Worm (Caenorhabditis elegans): ENCODE data around the gene F59B10.4.

- TF ChIP-seq mdl-1 (tag; optimal IDR thresholded peaks at IDR 0.05) (no peak), elt-2 (tag; optimal IDR thresholded peaks at IDR 0.05) (no peak), nhr-11 (tag; optimal IDR thresholded peaks at IDR 0.05) (no peak), ces-1 (GFP tag; optimal IDR thresholded peaks at IDR 0.05) (no peak), nhr-90 (tag; optimal IDR thresholded peaks at IDR 0.05; ENCODE audit: poor library complexity) (no peak), blmp-1 (tag; optimal IDR thresholded peaks at IDR 0.05) (no peak), ceh-82 (tag; optimal IDR thresholded peaks at IDR 0.05) (no peak), nhr-12 (tag; optimal IDR thresholded peaks at IDR 0.05) (no peak), fkh-10 (GFP tag; optimal IDR thresholded peaks at IDR 0.05) (no peak)
These were observed 42.0 kb downstream of the F59B10.4 start, which contains the start of gene ZK666.4 for ce11 chrII:10476959-10477358.

Data from whole organism, L1 larva.